Fruit fly (Drosophila melanogaster) whole organism, wandering third instar larva: Measurements from ENCODE around the gene slo.

Experiments used
- CrebA ChIP-seq: fragments of 200-800 bp; sonication (Bioruptor generic); optimal IDR thresholded peaks from 2 replicates; lab custom pipeline; 2016; ENCODE audit warnings: missing biosample characterization, mild to moderate bottlenecking, missing genetic modification characterization, borderline replicate concordance
- Hr78 ChIP-seq: fragments of >200 bp; optimal IDR thresholded peaks from 2 replicates; lab custom pipeline; 2017; ENCODE audit warnings: missing biosample characterization, missing genetic modification characterization
- Mio ChIP-seq: sonication (Bioruptor generic); optimal IDR thresholded peaks from 2 replicates; lab custom pipeline; 2016; ENCODE audit warnings: missing biosample characterization, missing genetic modification characterization
- Rel ChIP-seq, 2 experiments: fragments of 200-800 bp; sonication (Bioruptor generic) in 1 of 2; optimal IDR thresholded peaks; 2 replicates in 1 of 2; 3 replicates in 1 of 2; lab custom pipeline; 2016 to 2019; ENCODE audit warnings: mild to moderate bottlenecking in 2 of 2, missing biosample characterization in 2 of 2, missing genetic modification characterization in 2 of 2, moderate library complexity in 1 of 2
- ey ChIP-seq: fragments of 200-800 bp; sonication (Bioruptor generic); optimal IDR thresholded peaks from 2 replicates; lab custom pipeline; 2016; ENCODE audit warnings: missing biosample characterization, missing genetic modification characterization
- fru ChIP-seq: fragments of 200-800 bp; sonication (Bioruptor generic); optimal IDR thresholded peaks from 3 replicates; lab custom pipeline; 2016; ENCODE audit warnings: missing biosample characterization, mild to moderate bottlenecking, missing genetic modification characterization
- h ChIP-seq: fragments of 200-800 bp; sonication (Bioruptor generic); optimal IDR thresholded peaks from 3 replicates; lab custom pipeline; 2016; ENCODE audit warnings: missing biosample characterization, mild to moderate bottlenecking, missing genetic modification characterization
- psq ChIP-seq: fragments of 200-800 bp; sonication (Bioruptor generic); optimal IDR thresholded peaks from 3 replicates; lab custom pipeline; 2017; ENCODE audit warnings: missing biosample characterization, mild to moderate bottlenecking, missing genetic modification characterization, moderate library complexity
- rgr ChIP-seq: fragments of 200-800 bp; sonication (Bioruptor generic); optimal IDR thresholded peaks from 3 replicates; lab custom pipeline; 2016; ENCODE audit warnings: missing biosample characterization, mild to moderate bottlenecking, missing genetic modification characterization
- usp ChIP-seq: fragments of >200 bp; optimal IDR thresholded peaks from 2 replicates; lab custom pipeline; 2017; ENCODE audit warnings: missing biosample characterization, missing genetic modification characterization

- TF ChIP-seq Mio (GFP tag; lab: Kevin White, UChicago) (no peak), usp (no peak), Hr78 (no peak), h (GFP tag; lab: Kevin White, UChicago) (no peak), fru (GFP tag; lab: Kevin White, UChicago) (no peak), CrebA (GFP tag; lab: Kevin White, UChicago) (no peak), psq (GFP tag; lab: Kevin White, UChicago) (peak; percentile 94), ey (GFP tag; lab: Kevin White, UChicago) (peak; percentile 15), rgr (peak; percentile 38), Rel (GFP tag; optimal IDR thresholded peaks at IDR 0.05; lab: Kevin White, UChicago) (no peak), Rel (tag; optimal IDR thresholded peaks at IDR 0.05; lab: Kevin White, UChicago) (no peak)
These were observed 11.2 kb upstream of the slo start for dm6 chr3R:24651044-24651459.
